Fruit fly (Drosophila melanogaster) whole organism, embryonic: ENCODE measurements around the gene CG31174.

ENCODE experiments used
- Awh ChIP-seq: fragments of 200-800 bp; sonication (Bioruptor generic); IDR thresholded peaks from 2 replicates; pipeline ENCODE4, ENCODE4 v1.3.6; 2022; ENCODE audit warnings: missing biosample characterization, missing genetic modification characterization
- CG10274 ChIP-seq: fragments of 200-800 bp; sonication (Bioruptor generic); optimal IDR thresholded peaks from 3 replicates; lab custom pipeline; 2017; ENCODE audit warnings: missing biosample characterization, mild to moderate bottlenecking, missing genetic modification characterization
- CG10462 ChIP-seq: fragments of 200-800 bp; sonication (Bioruptor generic); optimal IDR thresholded peaks from 2 replicates; lab custom pipeline; 2016; ENCODE audit warnings: missing biosample characterization, missing genetic modification characterization
- CG12299 ChIP-seq: fragments of 200-800 bp; sonication (Bioruptor generic); optimal IDR thresholded peaks from 2 replicates; lab custom pipeline; 2018; ENCODE audit warnings: missing biosample characterization, mild to moderate bottlenecking, missing genetic modification characterization
- CG1233 ChIP-seq: fragments of 200-800 bp; sonication (Bioruptor generic); optimal IDR thresholded peaks from 4 replicates; lab custom pipeline; 2018; ENCODE audit warnings: missing biosample characterization, mild to moderate bottlenecking, missing genetic modification characterization
- CG13123 ChIP-seq: fragments of 200-800 bp; sonication (Bioruptor generic); optimal IDR thresholded peaks from 2 replicates; lab custom pipeline; 2016; ENCODE audit warnings: missing biosample characterization, missing genetic modification characterization
- CG13296 ChIP-seq: fragments of 200-800 bp; sonication (Bioruptor generic); optimal IDR thresholded peaks from 3 replicates; lab custom pipeline; 2018; ENCODE audit warnings: missing biosample characterization, mild to moderate bottlenecking, missing genetic modification characterization
- CG14710 ChIP-seq: fragments of 200-800 bp; sonication (Bioruptor generic); optimal IDR thresholded peaks from 3 replicates; lab custom pipeline; 2019; ENCODE audit warnings: missing biosample characterization, mild to moderate bottlenecking, missing genetic modification characterization, moderate library complexity
- CG1529 ChIP-seq: fragments of 200-800 bp; sonication (Bioruptor generic); optimal IDR thresholded peaks from 3 replicates; lab custom pipeline; 2018; ENCODE audit warnings: missing biosample characterization, missing genetic modification characterization
- CG15601 ChIP-seq: fragments of 200-800 bp; sonication (Bioruptor generic); optimal IDR thresholded peaks from 3 replicates; lab custom pipeline; 2019; ENCODE audit warnings: missing biosample characterization, mild to moderate bottlenecking, missing genetic modification characterization, moderate library complexity
- CG18476 ChIP-seq: fragments of 200-800 bp; sonication (Bioruptor generic); optimal IDR thresholded peaks from 2 replicates; lab custom pipeline; 2016; ENCODE audit warnings: missing biosample characterization, mild to moderate bottlenecking, missing genetic modification characterization
- CG18599 ChIP-seq: fragments of 200-800 bp; sonication (Bioruptor generic); optimal IDR thresholded peaks from 3 replicates; lab custom pipeline; 2017; ENCODE audit warnings: missing biosample characterization, missing genetic modification characterization, mild to moderate bottlenecking, moderate library complexity, missing genetic modification reagents
- CG2116 ChIP-seq: fragments of 200-800 bp; sonication (Bioruptor generic); optimal IDR thresholded peaks from 3 replicates; lab custom pipeline; 2018; ENCODE audit warnings: missing biosample characterization, mild to moderate bottlenecking, missing genetic modification characterization
- CG2129 ChIP-seq: fragments of 200-800 bp; sonication (Bioruptor generic); IDR thresholded peaks from 2 replicates; pipeline ENCODE4 v1.3.6; 2022; ENCODE audit warnings: missing biosample characterization, missing genetic modification characterization; ENCODE audit not compliant: partially characterized antibody
- CG3065 ChIP-seq: fragments of 200-800 bp; sonication (Bioruptor generic); optimal IDR thresholded peaks from 2 replicates; lab custom pipeline; 2016; ENCODE audit warnings: missing biosample characterization, missing genetic modification characterization
- CG32767 ChIP-seq: fragments of 200-800 bp; sonication (Bioruptor generic); IDR thresholded peaks from 2 replicates; pipeline ENCODE4 v1.3.6; 2022; ENCODE audit warnings: missing biosample characterization, missing genetic modification characterization
- CG3407 ChIP-seq: fragments of 200-800 bp; sonication (Bioruptor generic); optimal IDR thresholded peaks from 2 replicates; lab custom pipeline; 2018; ENCODE audit warnings: missing biosample characterization, mild to moderate bottlenecking, missing genetic modification characterization
- CG6254 ChIP-seq: fragments of 200-800 bp; sonication (Bioruptor generic); optimal IDR thresholded peaks from 3 replicates; lab custom pipeline; 2017; ENCODE audit warnings: mild to moderate bottlenecking, missing biosample characterization, missing genetic modification reagents, missing genetic modification characterization
- CG6654 ChIP-seq: fragments of 200-800 bp; sonication (Bioruptor generic); optimal IDR thresholded peaks from 2 replicates; lab custom pipeline; 2017; ENCODE audit warnings: missing biosample characterization, mild to moderate bottlenecking, missing genetic modification characterization
- CG7372 ChIP-seq: fragments of 200-800 bp; sonication (Bioruptor generic); IDR thresholded peaks from 2 replicates; pipeline ENCODE4 v1.3.6; 2022; ENCODE audit warnings: missing biosample characterization, missing genetic modification characterization
- CG9727 ChIP-seq: fragments of 200-800 bp; sonication (Bioruptor generic); optimal IDR thresholded peaks from 3 replicates; lab custom pipeline; 2017; ENCODE audit warnings: missing biosample characterization, mild to moderate bottlenecking, missing genetic modification characterization
- D19B ChIP-seq: fragments of 200-800 bp; sonication (Bioruptor generic); optimal IDR thresholded peaks from 2 replicates; lab custom pipeline; 2017; ENCODE audit warnings: missing biosample characterization, mild to moderate bottlenecking, missing genetic modification characterization
- Dek ChIP-seq: fragments of 200-800 bp; sonication (Bioruptor generic); optimal IDR thresholded peaks from 3 replicates; lab custom pipeline; 2019; ENCODE audit warnings: missing biosample characterization, mild to moderate bottlenecking, missing genetic modification characterization, moderate library complexity
- Dip2 ChIP-seq: fragments of 200-800 bp; sonication (Bioruptor generic); IDR thresholded peaks from 2 replicates; pipeline ENCODE4 v1.3.6; 2022; ENCODE audit warnings: missing biosample characterization, missing genetic modification characterization
- Fer2 ChIP-seq: fragments of 200-800 bp; sonication (Bioruptor generic); optimal IDR thresholded peaks from 2 replicates; lab custom pipeline; 2018; ENCODE audit warnings: missing biosample characterization, mild to moderate bottlenecking, missing genetic modification characterization, moderate library complexity
- Gsc ChIP-seq: fragments of 200-800 bp; sonication (Bioruptor generic); IDR thresholded peaks from 2 replicates; pipeline ENCODE4 v1.3.6; 2022; ENCODE audit warnings: missing biosample characterization, missing genetic modification characterization
- Hmr ChIP-seq: fragments of 200-800 bp; sonication (Bioruptor generic); optimal IDR thresholded peaks from 3 replicates; lab custom pipeline; 2017; ENCODE audit warnings: mild to moderate bottlenecking, missing biosample characterization, missing genetic modification reagents, missing genetic modification characterization
- Jarid2 ChIP-seq: fragments of 200-800 bp; sonication (Bioruptor generic); optimal IDR thresholded peaks from 3 replicates; lab custom pipeline; 2017; ENCODE audit warnings: mild to moderate bottlenecking, missing biosample characterization, missing genetic modification reagents, missing genetic modification characterization
- Med ChIP-seq: fragments of 200-800 bp; sonication (Bioruptor generic); peaks from one replicate; lab custom pipeline; 2016; ENCODE audit warnings: missing biosample characterization, missing genetic modification characterization, mild to moderate bottlenecking, inconsistent platforms, moderate library complexity
- Mrtf ChIP-seq: fragments of 200-800 bp; sonication (Bioruptor generic); IDR thresholded peaks from 3 replicates; pipeline ENCODE4 v1.3.6; 2022; ENCODE audit warnings: missing biosample characterization, missing genetic modification characterization
- Pdp1 ChIP-seq, 2 experiments: fragments of 200-800 bp; sonication (Bioruptor generic); optimal IDR thresholded peaks; 3 replicates each; lab custom pipeline; 2016; ENCODE audit warnings: missing biosample characterization in 2 of 2, missing genetic modification characterization in 2 of 2, mild to moderate bottlenecking in 1 of 2, moderate library complexity in 1 of 2
- Rx ChIP-seq: fragments of 200-800 bp; sonication (Bioruptor generic); IDR thresholded peaks from 2 replicates; pipeline ENCODE4 v1.3.6; 2022; ENCODE audit warnings: missing biosample characterization, missing genetic modification characterization
- Xbp1 ChIP-seq: fragments of 200-800 bp; sonication (Bioruptor generic); optimal IDR thresholded peaks from 3 replicates; lab custom pipeline; 2016; ENCODE audit warnings: missing biosample characterization, mild to moderate bottlenecking, missing genetic modification characterization
- ash1 ChIP-seq: fragments of 200-800 bp; sonication (Bioruptor generic); optimal IDR thresholded peaks from 2 replicates; lab custom pipeline; 2018; ENCODE audit warnings: missing biosample characterization, mild to moderate bottlenecking, missing genetic modification characterization
- bcd ChIP-seq: fragments of 200-800 bp; sonication (Bioruptor generic); optimal IDR thresholded peaks from 2 replicates; lab custom pipeline; 2017; ENCODE audit warnings: missing biosample characterization, mild to moderate bottlenecking, missing genetic modification characterization
- chinmo ChIP-seq: fragments of 200-800 bp; sonication (Bioruptor generic); IDR thresholded peaks from 4 replicates; pipeline ENCODE4 v1.3.6; 2022; ENCODE audit warnings: missing biosample characterization, missing genetic modification characterization; ENCODE audit not compliant: partially characterized antibody
- crol ChIP-seq: fragments of 200-800 bp; sonication (Bioruptor generic); IDR thresholded peaks from 2 replicates; pipeline ENCODE4 v1.3.6; 2022; ENCODE audit warnings: missing biosample characterization, missing genetic modification characterization
- emc ChIP-seq: fragments of 200-800 bp; sonication (Bioruptor generic); optimal IDR thresholded peaks from 2 replicates; lab custom pipeline; 2016; ENCODE audit warnings: missing biosample characterization, missing genetic modification characterization
- fru ChIP-seq: fragments of >200 bp; optimal IDR thresholded peaks from 2 replicates; lab custom pipeline; 2017
- gfzf ChIP-seq: fragments of 200-800 bp; sonication (Bioruptor generic); optimal IDR thresholded peaks from 2 replicates; lab custom pipeline; 2016; ENCODE audit warnings: missing biosample characterization, mild to moderate bottlenecking, missing genetic modification characterization, moderate library complexity
- oc ChIP-seq: fragments of 200-800 bp; sonication (Bioruptor generic); optimal IDR thresholded peaks from 2 replicates; lab custom pipeline; 2018; ENCODE audit warnings: missing biosample characterization, mild to moderate bottlenecking, missing genetic modification characterization, moderate library complexity
- pros ChIP-seq: fragments of 200-800 bp; sonication (Bioruptor generic); optimal IDR thresholded peaks from 3 replicates; lab custom pipeline; 2019; ENCODE audit warnings: missing biosample characterization, mild to moderate bottlenecking, missing genetic modification characterization, moderate library complexity
- rib ChIP-seq: fragments of 200-800 bp; sonication (Bioruptor generic); IDR thresholded peaks from 2 replicates; pipeline ENCODE4 v1.3.6; 2022; ENCODE audit warnings: missing biosample characterization, missing genetic modification characterization
- row ChIP-seq: fragments of 200-800 bp; sonication (Bioruptor generic); IDR thresholded peaks from 3 replicates; pipeline ENCODE4 v1.3.6; 2022; ENCODE audit warnings: missing biosample characterization, missing genetic modification characterization
- sc ChIP-seq, 3 experiments: fragments of >200 bp in 2 of 3; fragments of 200-800 bp in 1 of 3; sonication (Bioruptor generic) in 1 of 3; optimal IDR thresholded peaks; 2 replicates in 2 of 3; 3 replicates in 1 of 3; lab custom pipeline; 2017; ENCODE audit warnings: mild to moderate bottlenecking in 1 of 3, missing biosample characterization in 1 of 3, missing genetic modification characterization in 1 of 3, missing genetic modification reagents in 1 of 3
- sr ChIP-seq: fragments of 200-800 bp; sonication (Bioruptor generic); IDR thresholded peaks from 3 replicates; pipeline ENCODE4 v1.3.6; 2022; ENCODE audit warnings: missing biosample characterization, missing genetic modification characterization
- sug ChIP-seq: fragments of 200-800 bp; optimal IDR thresholded peaks from 2 replicates; lab custom pipeline; 2019; ENCODE audit warnings: missing biosample characterization, mild to moderate bottlenecking, missing genetic modification characterization, moderate library complexity
- tna ChIP-seq: fragments of 200-800 bp; sonication (Bioruptor generic); IDR thresholded peaks from 2 replicates; pipeline ENCODE4 v1.3.6; 2022; ENCODE audit warnings: missing biosample characterization, missing genetic modification characterization; ENCODE audit not compliant: partially characterized antibody
- zen ChIP-seq: fragments of 200-800 bp; sonication (Bioruptor generic); optimal IDR thresholded peaks from 3 replicates; lab custom pipeline; 2018; ENCODE audit warnings: missing biosample characterization, mild to moderate bottlenecking, missing genetic modification characterization, moderate library complexity
- zf30C ChIP-seq: fragments of 200-800 bp; sonication (Bioruptor generic); optimal IDR thresholded peaks from 3 replicates; lab custom pipeline; 2018; ENCODE audit warnings: missing biosample characterization, mild to moderate bottlenecking, missing genetic modification characterization

The CG31174 gene

DNA sequence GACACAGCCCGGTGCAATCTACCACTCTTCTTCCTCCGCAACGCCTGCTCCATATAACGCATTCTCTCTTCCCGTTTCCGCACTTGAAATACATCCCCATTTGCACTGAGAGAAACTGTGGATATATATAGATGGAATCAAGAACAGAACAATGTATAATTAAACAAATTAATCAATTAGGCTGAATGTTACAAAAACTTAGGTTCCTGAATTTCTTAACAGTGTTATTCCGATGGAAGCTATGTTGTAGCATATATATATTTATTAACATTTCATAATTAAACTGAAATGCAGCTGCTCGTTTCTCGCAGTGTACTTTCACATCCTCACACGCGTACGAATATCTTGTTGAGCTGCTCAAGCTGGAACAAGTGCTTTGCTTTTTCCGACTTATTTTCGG, 9.8 kb downstream of the CG31174 start:
- TF ChIP-seq CG32767 (GFP tag; lab: Robert Waterston, UW) (0 out of 2 replicates have a peak, but pooled peaks have one; percentile 27), CG15601 (tag; lab: Kevin White, UChicago) (peak; percentile 28), CG14710 (peak; percentile 53), sr (GFP tag; lab: Robert Waterston, UW) (no peak), sc (optimal IDR thresholded peaks at IDR 0.05; lab: Kevin White, UChicago) (no peak), sc (GFP tag; optimal IDR thresholded peaks at IDR 0.05; lab: Kevin White, UChicago) (peak; percentile 37), bcd (GFP tag; lab: Kevin White, UChicago) (no peak), tna (GFP tag; lab: Robert Waterston, UW) (no peak), fru (lab: Kevin White, UChicago) (no peak), CG12299 (tag; lab: Kevin White, UChicago) (no peak), CG6654 (GFP tag; lab: Kevin White, UChicago) (no peak), Fer2 (tag; lab: Kevin White, UChicago) (no peak), CG18476 (GFP tag; lab: Kevin White, UChicago) (peak; percentile 18), CG1529 (GFP tag; lab: Kevin White, UChicago) (peak; percentile 40), Dek (tag; lab: Kevin White, UChicago) (no peak), CG10462 (peak; percentile 1), Pdp1 (GFP tag; optimal IDR thresholded peaks at IDR 0.05; lab: Kevin White, UChicago) (peak; percentile 12 to 34), CG18599 (GFP tag; lab: Kevin White, UChicago) (no peak), Med (GFP tag; lab: Kevin White, UChicago) (peak; percentile 44), Awh (GFP tag; lab: Robert Waterston, UW) (no peak), D19B (GFP tag; lab: Kevin White, UChicago) (no peak), CG3407 (peak; percentile 5), Dip2 (GFP tag; lab: Robert Waterston, UW) (no peak), CG9727 (peak; percentile 63), row (peak; percentile 64), CG1233 (GFP tag; lab: Kevin White, UChicago) (no peak), CG13296 (GFP tag; lab: Kevin White, UChicago) (no peak), CG10274 (no peak), CG6254 (peak; percentile 40), zen (tag; lab: Kevin White, UChicago) (peak; percentile 47), ash1 (GFP tag; lab: Kevin White, UChicago) (no peak), CG2129 (GFP tag; lab: Robert Waterston, UW) (no peak), gfzf (GFP tag; lab: Kevin White, UChicago) (no peak), crol (GFP tag; lab: Robert Waterston, UW) (0 out of 2 replicates have a peak, but pooled peaks have one; percentile 17), Rx (GFP tag; lab: Robert Waterston, UW) (no peak), CG3065 (GFP tag; lab: Kevin White, UChicago) (no peak), zf30C (GFP tag; lab: Kevin White, UChicago) (peak; percentile 84), CG13123 (no peak), Hmr (no peak), CG7372 (GFP tag; lab: Robert Waterston, UW) (no peak), chinmo (no peak), Mrtf (GFP tag; lab: Robert Waterston, UW) (no peak), oc (tag; lab: Kevin White, UChicago) (no peak), sug (tag; lab: Kevin White, UChicago) (no peak), rib (GFP tag; lab: Robert Waterston, UW) (no peak), emc (GFP tag; lab: Kevin White, UChicago) (no peak), Jarid2 (no peak), pros (no peak), Xbp1 (GFP tag; lab: Kevin White, UChicago) (peak; percentile 54), CG2116 (peak; percentile 5), Gsc (GFP tag; lab: Robert Waterston, UW) (no peak)
